Worm (Caenorhabditis elegans) whole organism, late embryonic: ENCODE results near the gene F44D12.2.

Source experiments
- F13H6.1 ChIP-seq: sonication (generic microtip); optimal IDR thresholded peaks from 2 replicates; lab custom pipeline; 2016; ENCODE audit warnings: missing genetic modification characterization, missing compliant biosample characterization
- K09A11.1 ChIP-seq: sonication (generic microtip); optimal IDR thresholded peaks from 2 replicates; lab custom pipeline; 2017; ENCODE audit warnings: antibody characterized with exemption, mild to moderate bottlenecking, missing genetic modification characterization, missing compliant biosample characterization; ENCODE audit not compliant: insufficient read depth
- ahr-1 ChIP-seq: sonication (generic microtip); optimal IDR thresholded peaks from 2 replicates; lab custom pipeline; 2016; ENCODE audit warnings: missing genetic modification characterization, missing compliant biosample characterization
- ama-1 ChIP-seq: fragments of 150-350 bp; optimal IDR thresholded peaks from 2 replicates; lab custom pipeline; 2014
- ceh-18 ChIP-seq: sonication (generic microtip); optimal IDR thresholded peaks from 2 replicates; lab custom pipeline; 2016; ENCODE audit warnings: missing genetic modification characterization, missing compliant biosample characterization
- ceh-19 ChIP-seq: fragments of 200-800 bp; sonication (Bioruptor generic); optimal IDR thresholded peaks from 2 replicates; lab custom pipeline; 2018; ENCODE audit warnings: mild to moderate bottlenecking, missing genetic modification characterization, missing compliant biosample characterization
- ceh-22 ChIP-seq: sonication (generic microtip); optimal IDR thresholded peaks from 2 replicates; lab custom pipeline; 2017; ENCODE audit warnings: missing biosample characterization, missing genetic modification characterization
- ceh-24 ChIP-seq: sonication (generic microtip); optimal IDR thresholded peaks from 2 replicates; lab custom pipeline; 2016; ENCODE audit warnings: mild to moderate bottlenecking, missing genetic modification characterization, missing compliant biosample characterization
- ceh-34 ChIP-seq: sonication (generic microtip); optimal IDR thresholded peaks from 2 replicates; lab custom pipeline; 2016; ENCODE audit warnings: mild to moderate bottlenecking, missing genetic modification characterization, missing compliant biosample characterization
- ceh-45 ChIP-seq: fragments of 200-800 bp; sonication (Bioruptor generic); IDR thresholded peaks from 2 replicates; pipeline ENCODE4 v1.3.6; 2022; ENCODE audit warnings: missing genetic modification reagents, missing genetic modification characterization, missing compliant biosample characterization
- ceh-48 ChIP-seq: sonication (generic microtip); optimal IDR thresholded peaks from 2 replicates; lab custom pipeline; 2016; ENCODE audit warnings: missing genetic modification characterization, inconsistent platforms, missing compliant biosample characterization
- elt-2 ChIP-seq: sonication (generic microtip); optimal IDR thresholded peaks from 2 replicates; lab custom pipeline; 2016; ENCODE audit warnings: missing genetic modification reagents, missing genetic modification characterization, missing compliant biosample characterization
- elt-4 ChIP-seq: sonication (generic microtip); optimal IDR thresholded peaks from 2 replicates; lab custom pipeline; 2016; ENCODE audit warnings: missing genetic modification characterization, missing compliant biosample characterization
- eyg-1 ChIP-seq: sonication (generic microtip); optimal IDR thresholded peaks from 2 replicates; lab custom pipeline; 2016; ENCODE audit warnings: missing genotype, missing genetic modification characterization, missing compliant biosample characterization
- fax-1 ChIP-seq: sonication (generic microtip); optimal IDR thresholded peaks from 2 replicates; lab custom pipeline; 2016; ENCODE audit warnings: missing genotype, missing genetic modification characterization, missing compliant biosample characterization
- fkh-10 ChIP-seq: fragments of 150-350 bp; optimal IDR thresholded peaks from 2 replicates; lab custom pipeline; 2014; ENCODE audit warnings: missing biosample characterization, missing genetic modification reagents, missing genetic modification characterization
- fkh-6 ChIP-seq: sonication (generic microtip); optimal IDR thresholded peaks from 2 replicates; lab custom pipeline; 2016; ENCODE audit warnings: missing genetic modification characterization, missing compliant biosample characterization
- hlh-13 ChIP-seq: fragments of 200-800 bp; sonication (Bioruptor generic); optimal IDR thresholded peaks from 2 replicates; lab custom pipeline; 2018; ENCODE audit warnings: mild to moderate bottlenecking, missing genetic modification characterization, missing compliant biosample characterization
- hlh-15 ChIP-seq: sonication (generic microtip); optimal IDR thresholded peaks from 2 replicates; lab custom pipeline; 2016; ENCODE audit warnings: missing genetic modification characterization, missing compliant biosample characterization
- hlh-30 ChIP-seq: sonication (generic microtip); optimal IDR thresholded peaks from 2 replicates; lab custom pipeline; 2017; ENCODE audit warnings: antibody characterized with exemption, missing genetic modification characterization, missing compliant biosample characterization; ENCODE audit not compliant: insufficient read depth
- hlh-6 ChIP-seq: sonication (generic microtip); optimal IDR thresholded peaks from 2 replicates; lab custom pipeline; 2016; ENCODE audit warnings: missing genotype, missing genetic modification characterization, missing compliant biosample characterization
- hlh-8 ChIP-seq: sonication (generic microtip); optimal IDR thresholded peaks from 2 replicates; lab custom pipeline; 2016; ENCODE audit warnings: missing genotype, missing genetic modification characterization, missing compliant biosample characterization
- lin-11 ChIP-seq: fragments of 200-800 bp; sonication (Bioruptor generic); optimal IDR thresholded peaks from 2 replicates; lab custom pipeline; 2018; ENCODE audit warnings: mild to moderate bottlenecking, missing genetic modification characterization, missing compliant biosample characterization
- nfya-1 ChIP-seq: sonication (generic microtip); optimal IDR thresholded peaks from 2 replicates; lab custom pipeline; 2017; ENCODE audit warnings: missing genetic modification characterization, mild to moderate bottlenecking, missing compliant biosample characterization, antibody characterized with exemption, moderate library complexity
- npax-4 ChIP-seq: sonication (generic microtip); optimal IDR thresholded peaks from 2 replicates; lab custom pipeline; 2016; ENCODE audit warnings: missing genetic modification characterization, missing compliant biosample characterization
- odd-2 ChIP-seq: sonication (generic microtip); optimal IDR thresholded peaks from 2 replicates; lab custom pipeline; 2017; ENCODE audit warnings: antibody characterized with exemption, mild to moderate bottlenecking, missing genetic modification characterization, missing compliant biosample characterization
- pat-9 ChIP-seq: fragments of 200-800 bp; sonication (Bioruptor generic); optimal IDR thresholded peaks from 2 replicates; lab custom pipeline; 2018; ENCODE audit warnings: mild to moderate bottlenecking, missing genetic modification characterization, moderate library complexity, missing compliant biosample characterization
- pax-1 ChIP-seq: fragments of 150-350 bp; optimal IDR thresholded peaks from 2 replicates; lab custom pipeline; 2014; ENCODE audit warnings: missing biosample characterization, missing genetic modification characterization
- pha-2 ChIP-seq: sonication (generic microtip); optimal IDR thresholded peaks from 2 replicates; lab custom pipeline; 2017; ENCODE audit warnings: mild to moderate bottlenecking, missing genetic modification characterization, missing compliant biosample characterization
- pha-4 ChIP-seq: fragments of 150-350 bp; optimal IDR thresholded peaks from 2 replicates; lab custom pipeline; 2018; ENCODE audit warnings: missing biosample characterization, missing genetic modification reagents, missing genetic modification characterization
- pqm-1 ChIP-seq: sonication (generic microtip); optimal IDR thresholded peaks from 2 replicates; lab custom pipeline; 2016; ENCODE audit warnings: missing genetic modification characterization, missing compliant biosample characterization
- ref-2 ChIP-seq: sonication (generic microtip); optimal IDR thresholded peaks from 2 replicates; lab custom pipeline; 2016; ENCODE audit warnings: missing genetic modification characterization, missing compliant biosample characterization
- sdc-2 ChIP-seq: sonication (generic microtip); optimal IDR thresholded peaks from 2 replicates; lab custom pipeline; 2016; ENCODE audit warnings: missing genotype, missing genetic modification characterization, missing compliant biosample characterization
- sox-4 ChIP-seq: sonication (generic microtip); optimal IDR thresholded peaks from 2 replicates; lab custom pipeline; 2017; ENCODE audit warnings: mild to moderate bottlenecking, missing genetic modification characterization, inconsistent platforms, missing compliant biosample characterization
- tbx-2 ChIP-seq: sonication (generic microtip); optimal IDR thresholded peaks from 2 replicates; lab custom pipeline; 2016; ENCODE audit warnings: missing genetic modification characterization, missing compliant biosample characterization
- tbx-7 ChIP-seq: sonication (generic microtip); optimal IDR thresholded peaks from 2 replicates; lab custom pipeline; 2016; ENCODE audit warnings: missing genotype, missing genetic modification characterization, missing compliant biosample characterization
- unc-42 ChIP-seq: sonication (generic microtip); optimal IDR thresholded peaks from 2 replicates; lab custom pipeline; 2016; ENCODE audit warnings: missing genotype, missing genetic modification characterization, missing compliant biosample characterization
- unc-55 ChIP-seq: sonication (generic microtip); optimal IDR thresholded peaks from 2 replicates; lab custom pipeline; 2017; ENCODE audit warnings: missing biosample characterization, missing genetic modification reagents, missing genetic modification characterization
- unc-86 ChIP-seq: sonication (generic microtip); optimal IDR thresholded peaks from 2 replicates; lab custom pipeline; 2016; ENCODE audit warnings: missing genetic modification characterization, missing compliant biosample characterization
- ztf-16 ChIP-seq: sonication (generic microtip); optimal IDR thresholded peaks from 2 replicates; lab custom pipeline; 2017; ENCODE audit warnings: missing genetic modification characterization, missing compliant biosample characterization

The F44D12.2 gene

DNA sequence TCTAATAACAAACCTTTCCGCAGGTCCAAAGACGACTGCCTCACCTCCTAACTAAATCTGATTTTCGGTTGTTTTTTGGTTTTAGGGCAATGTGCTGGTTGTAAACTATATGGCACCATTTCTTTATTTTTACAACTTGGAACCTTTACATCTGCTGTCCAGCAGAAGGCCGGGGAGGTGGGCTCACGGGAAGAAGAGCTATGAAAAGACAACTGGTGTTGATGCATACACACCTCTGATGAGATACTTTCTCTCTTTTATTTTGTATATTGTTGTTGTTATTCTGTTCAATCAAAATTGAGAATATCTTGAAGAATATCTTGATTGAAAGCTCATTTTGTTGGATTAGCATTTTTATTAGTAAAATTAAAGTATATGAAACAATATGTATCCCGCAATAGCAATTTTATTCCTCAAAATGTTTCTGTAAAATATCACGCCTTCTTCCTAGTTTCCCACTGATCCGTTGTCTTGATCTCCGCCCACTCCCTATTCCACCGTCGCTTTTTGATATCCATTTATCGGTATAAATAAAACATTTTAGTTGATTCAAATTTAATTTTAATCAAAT, 39.8 kb downstream of the F44D12.2 start, which contains the start of gene dhp-2:
TSS of gene dhp-2 (plus strand) at position 521 of the 571 bp plus-strand sequence.
- TF ChIP-seq fkh-6 (no peak), ceh-48 (tag; lab: Kevin White, UChicago) (no peak), pha-4 (tag; lab: Kevin White, UChicago) (no peak), hlh-30 (tag; lab: Kevin White, UChicago) (no peak), tbx-7 (tag; lab: Kevin White, UChicago) (no peak), ceh-18 (no peak), nfya-1 (no peak), ztf-16 (tag; lab: Kevin White, UChicago) (no peak), hlh-6 (tag; lab: Kevin White, UChicago) (no peak), ref-2 (no peak)
- TF ChIP-seq, all 69 proteins: peak for 0

DNA sequence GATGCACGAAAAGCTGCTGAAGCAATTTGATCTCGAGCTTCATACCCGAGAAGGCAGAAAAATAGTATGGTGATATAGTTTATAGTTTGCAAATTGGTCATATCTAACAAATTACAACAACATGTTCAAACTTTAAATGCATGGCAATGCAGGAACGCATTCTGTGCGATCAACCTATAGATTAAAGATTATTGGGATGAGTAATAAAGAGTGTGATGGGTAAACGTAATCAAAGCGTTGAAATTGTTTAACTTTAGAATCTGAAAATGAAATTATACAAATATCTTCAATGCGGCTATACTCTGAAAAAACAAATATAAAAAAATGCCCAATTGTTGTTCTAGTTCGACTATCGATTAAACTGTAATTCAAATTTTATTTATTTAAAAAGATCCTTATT, 41.2 kb downstream of the F44D12.2 start, which contains the start of gene C47E12.14:
TSS of gene C47E12.14 (minus strand) at position 101 of the 400 bp plus-strand sequence.
- TF ChIP-seq ceh-22 (tag; lab: Kevin White, UChicago) (no peak), ceh-24 (no peak), pha-4 (tag; lab: Kevin White, UChicago) (no peak), hlh-8 (tag; lab: Kevin White, UChicago) (no peak), ceh-34 (no peak), ceh-18 (no peak), unc-55 (GFP tag; lab: Kevin White, UChicago) (no peak), elt-4 (tag; lab: Kevin White, UChicago) (no peak), sox-4 (tag; lab: Kevin White, UChicago) (no peak), unc-42 (tag; lab: Kevin White, UChicago) (no peak)

DNA sequence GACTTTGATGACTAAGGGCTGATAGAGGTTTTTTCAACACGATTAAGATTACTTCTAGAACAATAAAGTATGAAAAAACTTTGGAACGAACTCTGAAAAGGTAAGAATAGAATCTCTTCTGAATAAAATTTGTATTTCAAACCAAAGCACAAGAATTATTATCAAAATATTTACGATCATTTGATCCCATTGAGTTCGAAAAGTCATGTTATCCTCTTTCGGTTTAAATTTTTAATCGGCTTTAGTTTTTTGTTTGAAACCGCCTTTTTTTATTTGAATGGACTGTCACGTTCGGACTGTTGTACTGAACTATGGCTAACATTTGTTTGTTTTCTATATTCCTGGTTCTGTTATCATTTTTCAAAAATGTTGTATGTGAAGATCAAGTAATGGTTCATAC, 43.1 kb downstream of the F44D12.2 start, which contains the start of gene C47E12.9:
TSS of gene C47E12.9 (plus strand) at position 301 of the 400 bp plus-strand sequence.
- TF ChIP-seq ahr-1 (tag; lab: Kevin White, UChicago) (no peak), hlh-30 (tag; lab: Kevin White, UChicago) (no peak), fkh-10 (GFP tag; lab: Kevin White, UChicago) (no peak), F13H6.1 (tag; lab: Kevin White, UChicago) (no peak), npax-4 (no peak), sox-4 (tag; lab: Kevin White, UChicago) (no peak), ceh-48 (tag; lab: Kevin White, UChicago) (no peak), lin-11 (tag; lab: Kevin White, UChicago) (no peak), elt-2 (no peak), sdc-2 (tag; lab: Kevin White, UChicago) (no peak), fkh-6 (no peak), ceh-45 (GFP tag; lab: Robert Waterston, UW) (no peak), hlh-8 (tag; lab: Kevin White, UChicago) (no peak)
- TF ChIP-seq, all 69 proteins: peak for 0

DNA sequence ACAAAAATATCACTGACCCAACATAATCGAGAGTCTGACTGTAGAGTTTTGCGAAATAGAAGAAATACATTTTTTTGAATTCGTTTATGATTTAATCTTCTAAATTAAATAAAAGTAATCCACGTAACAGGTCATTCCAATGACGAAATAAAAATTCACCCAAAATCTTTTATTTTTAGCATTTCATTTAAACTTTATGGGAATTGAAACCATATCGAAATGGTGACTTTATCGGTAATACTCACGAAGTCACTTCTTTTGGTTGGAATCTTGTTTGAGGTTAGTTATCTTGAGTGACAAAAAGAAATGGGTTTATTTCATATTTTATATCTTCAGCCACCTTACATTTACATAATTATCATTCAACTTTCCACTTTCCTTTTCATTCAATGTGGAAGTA, 44.9 kb downstream of the F44D12.2 start, which contains the start of the genes C47E12.12 and C47E12.10:
TSS of gene C47E12.12 (minus strand) at position 101 of the 400 bp plus-strand sequence.
TSS of gene C47E12.10 (plus strand) at position 172 of the 400 bp plus-strand sequence.
- TF ChIP-seq eyg-1 (tag; lab: Kevin White, UChicago) (no peak), tbx-2 (tag; lab: Kevin White, UChicago) (no peak), hlh-15 (tag; lab: Kevin White, UChicago) (no peak)

DNA sequence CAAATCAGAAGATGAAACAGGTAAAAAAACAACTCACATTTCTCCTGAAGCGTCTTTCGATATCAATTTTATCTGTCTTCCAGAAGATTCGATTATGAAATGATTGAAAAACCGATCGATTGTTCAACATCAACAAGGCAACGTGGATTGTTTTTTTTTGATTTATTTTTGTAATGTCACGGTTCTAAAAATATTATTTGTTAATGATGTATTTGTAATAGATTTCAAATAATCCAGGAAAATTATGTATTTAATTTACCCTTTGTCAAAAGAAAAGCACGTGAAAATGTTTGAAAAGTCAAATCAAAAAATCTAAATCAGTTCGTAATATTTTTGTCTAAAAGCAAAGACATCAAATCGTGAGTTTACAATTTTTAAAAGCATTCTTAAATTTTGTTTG, 48.5 kb downstream of the F44D12.2 start, which contains the start of the genes kin-5 and C47E12.11:
TSS of gene kin-5 (minus strand) at position 101 of the 400 bp plus-strand sequence.
TSS of gene C47E12.11 (plus strand) at position 320 of the 400 bp plus-strand sequence.
- TF ChIP-seq lin-11 (tag; lab: Kevin White, UChicago): no peak
- no peak for TF ChIP-seq hlh-6 (tag; lab: Kevin White, UChicago)
- TF ChIP-seq ceh-18: no peak
- no peak for TF ChIP-seq odd-2 (tag; lab: Kevin White, UChicago)
- TF ChIP-seq pha-2: no peak
- no peak for TF ChIP-seq ceh-19 (GFP tag; lab: Kevin White, UChicago)
- no peak for TF ChIP-seq eyg-1 (tag; lab: Kevin White, UChicago)
- TF ChIP-seq pqm-1: no peak
- no peak for TF ChIP-seq sox-4 (tag; lab: Kevin White, UChicago)
- TF ChIP-seq tbx-2 (tag; lab: Kevin White, UChicago): no peak
- no peak for TF ChIP-seq ama-1 (lab: Kevin White, UChicago)
- no peak for TF ChIP-seq fkh-10 (GFP tag; lab: Kevin White, UChicago)
- no peak for TF ChIP-seq pat-9 (tag; lab: Kevin White, UChicago)
- no peak for TF ChIP-seq K09A11.1 (tag; lab: Kevin White, UChicago)
- no peak for TF ChIP-seq unc-86 (tag; lab: Kevin White, UChicago)
- no peak for TF ChIP-seq hlh-13 (GFP tag; lab: Kevin White, UChicago)
- no peak for TF ChIP-seq elt-2
- no peak for TF ChIP-seq pax-1 (tag; lab: Kevin White, UChicago)
- TF ChIP-seq fax-1 (tag; lab: Kevin White, UChicago): no peak
- no peak for TF ChIP-seq hlh-8 (tag; lab: Kevin White, UChicago)
- TF ChIP-seq, all 69 proteins: peak for 0
